Fruit fly (Drosophila melanogaster): ENCODE results near the gene pst.

DNA sequence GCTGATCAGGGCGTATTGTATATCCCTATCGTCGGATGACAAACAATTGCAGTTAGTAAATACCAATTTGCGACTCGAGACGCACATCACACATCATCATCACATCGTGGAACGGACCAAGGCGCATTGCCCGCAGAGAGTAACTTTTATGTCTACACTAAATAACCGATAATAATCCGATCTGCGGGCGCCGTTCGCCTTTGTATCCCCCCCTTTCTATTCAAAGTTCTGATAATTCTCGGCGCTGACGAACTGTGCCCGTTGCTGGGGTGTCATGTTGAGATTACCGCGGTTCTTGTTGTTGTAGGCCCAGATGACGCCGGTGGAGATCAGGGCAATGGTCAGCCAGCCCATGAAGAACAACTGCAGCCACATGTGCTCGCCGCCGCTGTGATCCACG, 33.4 kb downstream of the pst start:
- no peak for TF ChIP-seq CG1024 (GFP tag; IDR thresholded peaks at IDR 0.05)
- no peak for TF ChIP-seq zfh2 (GFP tag; optimal IDR thresholded peaks at IDR 0.05)
- no peak for TF ChIP-seq yki (optimal IDR thresholded peaks at IDR 0.05)
- no peak for TF ChIP-seq CG13894 (tag; optimal IDR thresholded peaks at IDR 0.05)
- no peak for TF ChIP-seq CG14050 (GFP tag; IDR thresholded peaks at IDR 0.05)
- TF ChIP-seq CG17802 (tag; optimal IDR thresholded peaks at IDR 0.05): no peak
- no peak for TF ChIP-seq Dll (GFP tag; IDR thresholded peaks at IDR 0.05; ENCODE audit: partially characterized antibody)
- no peak for TF ChIP-seq PHDP (tag; optimal IDR thresholded peaks at IDR 0.05)
- no peak for TF ChIP-seq Abd-B (GFP tag; optimal IDR thresholded peaks at IDR 0.05)

All from whole organism, embryonic.